Worm (Caenorhabditis elegans): ENCODE results near the gene abi-1.

Gene abi-1

DNA sequence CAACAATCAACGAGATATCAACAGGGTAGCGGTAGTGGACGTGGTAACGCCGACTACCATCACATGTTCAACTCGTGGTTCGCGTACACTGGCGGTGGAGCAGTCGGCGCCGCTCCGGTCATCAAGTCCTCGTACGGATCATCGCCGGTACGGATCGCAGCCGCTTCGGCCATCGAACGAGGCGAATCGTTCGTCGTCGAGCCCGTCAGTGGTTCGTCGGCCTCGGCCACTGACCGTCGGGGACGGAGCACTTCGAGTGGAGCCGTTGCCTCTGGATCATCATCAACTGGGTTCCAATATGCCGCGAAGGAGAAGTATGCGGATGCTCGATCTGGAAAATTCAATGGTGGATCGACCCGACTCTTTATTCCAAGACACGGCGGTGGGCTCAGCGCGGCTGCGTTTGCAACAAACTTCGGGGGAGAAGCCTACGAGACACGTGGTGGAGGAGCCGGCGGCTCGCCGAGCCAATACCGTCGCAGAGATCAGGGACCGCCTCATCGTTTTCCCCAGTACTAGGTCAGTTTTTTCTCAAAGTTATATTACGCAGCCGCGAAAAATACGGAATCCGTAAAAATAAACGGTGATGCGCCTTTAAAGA lies 17.1 kb downstream of the abi-1 start:
- no peak for TF ChIP-seq spr-1 (tag; optimal IDR thresholded peaks at IDR 0.05)
- TF ChIP-seq zfp-3 (GFP tag; conservative IDR thresholded peaks at IDR 0.05): no peak
- TF ChIP-seq nhr-11 (tag; optimal IDR thresholded peaks at IDR 0.05): no peak
- 0 out of 2 replicates have a peak, but pooled peaks have one; percentile 6 for TF ChIP-seq D1046.2 (GFP tag; IDR thresholded peaks at IDR 0.05)
- TF ChIP-seq zag-1 (tag; optimal IDR thresholded peaks at IDR 0.05): no peak
- TF ChIP-seq madf-5 (GFP tag; IDR thresholded peaks at IDR 0.05): no peak
- TF ChIP-seq daf-8 (GFP tag; IDR thresholded peaks at IDR 0.05): no peak
- no peak for TF ChIP-seq php-3 (GFP tag; IDR thresholded peaks at IDR 0.05)
- no peak for TF ChIP-seq nhr-25 (tag; optimal IDR thresholded peaks at IDR 0.05; ENCODE audit: borderline replicate concordance, insufficient read depth)
- TF ChIP-seq ceh-44 (GFP tag; IDR thresholded peaks at IDR 0.05): no peak
- TF ChIP-seq mes-2 (tag; optimal IDR thresholded peaks at IDR 0.05; ENCODE audit: poor library complexity, severe bottlenecking): no peak
- no peak for TF ChIP-seq tra-1 (GFP tag; IDR thresholded peaks at IDR 0.05)
- no peak for TF ChIP-seq hmg-1.1 (GFP tag; IDR thresholded peaks at IDR 0.05)
- TF ChIP-seq hif-1 (tag; optimal IDR thresholded peaks at IDR 0.05): no peak
- peak; percentile 92 for TF ChIP-seq set-16 (GFP tag; IDR thresholded peaks at IDR 0.05)
- TF ChIP-seq daf-12 (tag; optimal IDR thresholded peaks at IDR 0.05): no peak
- TF ChIP-seq aha-1 (tag): peak; percentile 52
- TF ChIP-seq dpl-1 (GFP tag; optimal IDR thresholded peaks at IDR 0.05): no peak
- TF ChIP-seq ceh-32 (tag; optimal IDR thresholded peaks at IDR 0.05; ENCODE audit: poor library complexity): no peak
- TF ChIP-seq nhr-48 (tag; optimal IDR thresholded peaks at IDR 0.05): no peak
- TF ChIP-seq nhr-6 (tag; optimal IDR thresholded peaks at IDR 0.05): no peak
- no peak for TF ChIP-seq snpc-1.2 (GFP tag; IDR thresholded peaks at IDR 0.05)

DNA sequence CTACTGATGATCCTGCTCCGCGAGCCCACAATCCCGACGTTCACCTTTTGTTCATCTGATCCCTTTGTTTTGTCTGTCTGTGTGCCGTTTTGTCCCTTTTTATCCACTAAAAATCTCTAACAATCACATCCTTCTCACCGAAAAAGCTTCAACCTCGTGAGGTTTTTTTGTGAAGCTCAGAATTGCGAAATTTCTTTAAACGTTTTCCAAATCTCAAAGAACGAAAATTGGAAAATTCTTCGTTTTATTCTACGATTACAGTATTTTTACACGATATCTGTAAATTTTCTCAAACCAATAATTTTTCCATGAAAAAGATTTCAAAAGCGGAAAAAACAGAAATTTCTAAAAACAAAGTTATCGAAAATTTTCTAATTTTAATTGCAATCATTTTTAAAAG lies 18.3 kb downstream of the abi-1 start:
- TF ChIP-seq snpc-1.2 (GFP tag; IDR thresholded peaks at IDR 0.05) (no peak), aha-1 (tag) (peak; percentile 61)

DNA sequence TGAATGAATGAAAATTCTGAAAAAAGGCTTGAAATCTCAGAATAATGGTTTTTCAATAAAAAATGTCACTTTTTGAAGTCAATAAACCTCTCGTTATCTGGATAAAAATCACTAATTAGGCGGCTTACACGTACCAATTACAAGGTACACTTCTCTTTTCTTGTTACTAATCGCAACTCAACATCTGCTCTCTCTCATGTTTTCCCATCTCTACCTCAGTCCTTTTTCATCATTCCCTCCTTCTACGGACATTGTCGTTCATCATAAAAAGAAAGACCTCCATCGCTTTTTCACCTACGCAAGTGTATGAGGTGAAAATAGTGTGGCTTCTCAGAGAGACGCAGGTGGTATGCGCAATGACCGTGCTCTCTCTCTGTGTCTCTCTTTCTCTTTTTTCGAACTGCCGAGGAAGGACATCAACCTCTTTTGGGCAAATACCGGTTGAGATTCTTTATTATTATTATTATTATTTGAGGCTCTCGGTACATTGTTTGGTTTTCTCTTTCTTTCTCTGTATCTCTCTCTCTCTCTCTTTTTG lies 24.5 kb downstream of the abi-1 start:
- TF ChIP-seq ztf-7 (tag; optimal IDR thresholded peaks at IDR 0.05) (no peak), aha-1 (tag) (no peak), spr-3 (GFP tag; optimal IDR thresholded peaks at IDR 0.05) (no peak), nhr-6 (tag; optimal IDR thresholded peaks at IDR 0.05) (no peak), nhr-28 (tag; optimal IDR thresholded peaks at IDR 0.05) (peak; percentile 21), hmg-1.1 (GFP tag; IDR thresholded peaks at IDR 0.05) (no peak), jun-1 (tag; optimal IDR thresholded peaks at IDR 0.05) (no peak), ama-1 (optimal IDR thresholded peaks at IDR 0.05) (no peak), nhr-10 (tag; optimal IDR thresholded peaks at IDR 0.05) (no peak), hlh-11 (tag; optimal IDR thresholded peaks at IDR 0.05) (peak; percentile 15), daf-16 (GFP tag; optimal IDR thresholded peaks at IDR 0.05) (no peak), daf-16 (tag; optimal IDR thresholded peaks at IDR 0.05) (peak; percentile 19), fos-1 (tag; optimal IDR thresholded peaks at IDR 0.05) (no peak), T26A8.4 (GFP tag; IDR thresholded peaks at IDR 0.05) (no peak), mep-1 (tag; optimal IDR thresholded peaks at IDR 0.05) (peak; percentile 28), arid-1 (GFP tag; conservative IDR thresholded peaks at IDR 0.05) (no peak), F26F4.8 (GFP tag; conservative IDR thresholded peaks at IDR 0.05) (no peak), lsy-2 (tag; optimal IDR thresholded peaks at IDR 0.05) (peak in 1 of 2 experiments; percentile 38), pha-4 (GFP tag; IDR thresholded peaks at IDR 0.05) (no peak), pha-4 (tag; optimal IDR thresholded peaks at IDR 0.05) (peak; percentile 31), F10B5.3 (tag; optimal IDR thresholded peaks at IDR 0.05) (no peak), Y5F2A.4 (GFP tag; optimal IDR thresholded peaks at IDR 0.05) (no peak), aly-2 (tag; optimal IDR thresholded peaks at IDR 0.05) (no peak), mes-2 (tag; optimal IDR thresholded peaks at IDR 0.05; ENCODE audit: poor library complexity, severe bottlenecking) (peak; percentile 6), daf-19 (GFP tag; conservative IDR thresholded peaks at IDR 0.05) (no peak), rbr-2 (tag; optimal IDR thresholded peaks at IDR 0.05) (peak; percentile 8), cey-2 (tag; optimal IDR thresholded peaks at IDR 0.05; ENCODE audit: borderline replicate concordance, insufficient read depth) (no peak)
